Worm (Caenorhabditis elegans): Measurements from ENCODE around the gene F57A10.2.

ce11 chrV:15798108-15798507, 31.7 kb downstream of the F57A10.2 start, which contains the start of gene T26E4.10:
- no peak for TF ChIP-seq ztf-29 (GFP tag; IDR thresholded peaks at IDR 0.05)
- TF ChIP-seq flt-1 (GFP tag; IDR thresholded peaks at IDR 0.05): no peak

Measured in whole organism, midembryonic.